Fruit fly (Drosophila melanogaster) whole organism, prepupa: ENCODE results near the gene JMJD4.
A peak's percentile ranks its signal among the peaks of the same experiment; 100 is the strongest.

Source experiments
- Eip78C ChIP-seq: fragments of 200-800 bp; sonication (Bioruptor generic); peaks from one replicate; lab custom pipeline; 2016; ENCODE audit warnings: missing biosample characterization, missing genetic modification characterization
- esn ChIP-seq: fragments of 200-800 bp; sonication (Bioruptor generic); optimal IDR thresholded peaks from 2 replicates; lab custom pipeline; 2016; ENCODE audit warnings: missing biosample characterization, mild to moderate bottlenecking, missing genetic modification characterization, moderate library complexity

- TF ChIP-seq esn (GFP tag; lab: Kevin White, UChicago), result peak; percentile 18
- no peak for TF ChIP-seq Eip78C (GFP tag; lab: Kevin White, UChicago)
Observed at dm6 chr2L:18153068-18153467, 6.0 kb downstream of the JMJD4 start, which contains the start of gene CG17681.
